Fruit fly (Drosophila melanogaster) whole organism: Measurements from ENCODE around the gene mRpS9.

Experiments
- pan ChIP-seq: fragments of >200 bp; optimal IDR thresholded peaks from 2 replicates; lab custom pipeline; 2017
- usp ChIP-seq: fragments of >200 bp; optimal IDR thresholded peaks from 2 replicates; lab custom pipeline; 2017; ENCODE audit warnings: missing biosample characterization, missing genetic modification characterization, mixed read lengths

dm6 chr3R:7886167-7886858, 16.2 kb downstream of the mRpS9 start, which contains the start of gene CG17816:
- TF ChIP-seq pan (lab: Kevin White, UChicago): no peak
- no peak for TF ChIP-seq usp (GFP tag; lab: Kevin White, UChicago)
